Worm (Caenorhabditis elegans) whole organism, young adult: ENCODE results near the gene lpr-4.

ENCODE experiments used
- B0261.1 ChIP-seq: sonication (generic microtip); optimal IDR thresholded peaks from 2 replicates; lab custom pipeline; 2016; ENCODE audit warnings: mild to moderate bottlenecking, missing genetic modification characterization, moderate library complexity, missing compliant biosample characterization
- B0336.3 ChIP-seq: fragments of 200-800 bp; sonication (Bioruptor generic); IDR thresholded peaks from 2 replicates; pipeline ENCODE4 v1.3.6; 2022; ENCODE audit warnings: missing genetic modification characterization, missing compliant biosample characterization
- D2030.7 ChIP-seq: fragments of 200-800 bp; sonication (Bioruptor generic); IDR thresholded peaks from 2 replicates; pipeline ENCODE4 v1.3.6; 2022; ENCODE audit warnings: missing genetic modification reagents, missing genetic modification characterization, missing compliant biosample characterization
- F23B12.7 ChIP-seq: sonication (generic microtip); optimal IDR thresholded peaks from 2 replicates; lab custom pipeline; 2017; ENCODE audit warnings: missing genetic modification characterization, mild to moderate bottlenecking, missing compliant biosample characterization, antibody characterized with exemption, moderate library complexity; ENCODE audit not compliant: insufficient read depth
- F33H1.4 ChIP-seq: fragments of 200-800 bp; sonication (Bioruptor generic); IDR thresholded peaks from 2 replicates; pipeline ENCODE4 v1.3.6; 2022; ENCODE audit warnings: missing genetic modification reagents, missing genetic modification characterization, missing compliant biosample characterization
- T26A5.8 ChIP-seq: sonication (generic microtip); optimal IDR thresholded peaks from 2 replicates; lab custom pipeline; 2016; ENCODE audit warnings: missing genetic modification characterization, missing compliant biosample characterization
- Y53F4B.3 ChIP-seq: fragments of 200-800 bp; sonication (Bioruptor generic); IDR thresholded peaks from 2 replicates; pipeline ENCODE4 v1.3.6; 2022; ENCODE audit warnings: missing genetic modification reagents, missing genetic modification characterization, missing compliant biosample characterization
- ama-1 ChIP-seq, 3 experiments: fragments of 150-350 bp in 1 of 3; sonication (generic microtip) in 2 of 3; optimal IDR thresholded peaks; 2 replicates each; lab custom pipeline; 2014 to 2018; ENCODE audit warnings: missing biosample characterization in 2 of 3, missing genetic modification characterization in 2 of 3, missing genetic modification reagents in 2 of 3
- atf-7 ChIP-seq: sonication (generic microtip); optimal IDR thresholded peaks from 2 replicates; lab custom pipeline; 2017; ENCODE audit warnings: mild to moderate bottlenecking, missing genetic modification characterization, missing compliant biosample characterization
- cebp-2 ChIP-seq: fragments of 200-800 bp; sonication (Bioruptor generic); IDR thresholded peaks from 2 replicates; pipeline ENCODE4 v1.3.6; 2022; ENCODE audit warnings: missing genetic modification characterization, missing compliant biosample characterization
- ceh-58 ChIP-seq: fragments of 200-800 bp; sonication (Bioruptor generic); IDR thresholded peaks from 2 replicates; pipeline ENCODE4 v1.3.6; 2022; ENCODE audit warnings: missing genetic modification characterization, missing compliant biosample characterization
- ceh-91 ChIP-seq: fragments of 200-800 bp; sonication (Bioruptor generic); IDR thresholded peaks from 2 replicates; pipeline ENCODE4 v1.3.6; 2022; ENCODE audit warnings: missing genetic modification reagents, missing genetic modification characterization, missing compliant biosample characterization
- dpff-1 ChIP-seq: sonication (generic microtip); optimal IDR thresholded peaks from 2 replicates; lab custom pipeline; 2017; ENCODE audit warnings: mild to moderate bottlenecking, missing genetic modification characterization, missing compliant biosample characterization
- dpl-1 ChIP-seq: fragments of 150-350 bp; optimal IDR thresholded peaks from 2 replicates; lab custom pipeline; 2014; ENCODE audit warnings: missing biosample characterization, missing genetic modification reagents, missing genetic modification characterization
- egl-18 ChIP-seq: fragments of 200-800 bp; sonication (Bioruptor generic); IDR thresholded peaks from 2 replicates; pipeline ENCODE4 v1.3.6; 2022; ENCODE audit warnings: missing genetic modification reagents, missing genetic modification characterization, missing compliant biosample characterization
- him-1 ChIP-seq: sonication (generic microtip); optimal IDR thresholded peaks from 2 replicates; lab custom pipeline; 2016; ENCODE audit warnings: missing genotype, missing genetic modification reagents, missing genetic modification characterization, missing compliant biosample characterization
- hlh-12 ChIP-seq: sonication (generic microtip); optimal IDR thresholded peaks from 2 replicates; lab custom pipeline; 2016; ENCODE audit warnings: missing genetic modification characterization, missing compliant biosample characterization
- hmg-1.2 ChIP-seq: fragments of 200-800 bp; sonication (Bioruptor generic); IDR thresholded peaks from 2 replicates; pipeline ENCODE4 v1.3.6; 2022; ENCODE audit warnings: missing genetic modification reagents, missing genetic modification characterization, missing compliant biosample characterization
- hsf-1 ChIP-seq: fragments of 200-800 bp; sonication (Bioruptor generic); IDR thresholded peaks from 2 replicates; pipeline ENCODE4 v1.3.6; 2022; ENCODE audit warnings: missing genetic modification reagents, missing genetic modification characterization, missing compliant biosample characterization
- lag-1 ChIP-seq: fragments of 200-800 bp; sonication (Bioruptor generic); IDR thresholded peaks from 2 replicates; pipeline ENCODE4 v1.3.6; 2022; ENCODE audit warnings: missing genetic modification reagents, missing genetic modification characterization, missing compliant biosample characterization
- lin-26 ChIP-seq: fragments of 200-800 bp; sonication (Bioruptor generic); IDR thresholded peaks from 2 replicates; pipeline ENCODE4 v1.3.6; 2022; ENCODE audit warnings: missing genetic modification reagents, missing genetic modification characterization, missing compliant biosample characterization
- lin-35 ChIP-seq, 3 experiments: fragments of 150-350 bp in 2 of 3; sonication (generic microtip) in 1 of 3; optimal IDR thresholded peaks; 2 replicates each; lab custom pipeline; 2014 to 2018; ENCODE audit warnings: missing biosample characterization in 3 of 3, missing genetic modification characterization in 3 of 3, missing genetic modification reagents in 3 of 3
- lir-1 ChIP-seq: fragments of 200-800 bp; sonication (Bioruptor generic); conservative IDR thresholded peaks from 2 replicates; pipeline ENCODE4 v1.3.6; 2022; ENCODE audit warnings: missing genetic modification reagents, missing genetic modification characterization, missing compliant biosample characterization
- madf-10 ChIP-seq: sonication (generic microtip); optimal IDR thresholded peaks from 2 replicates; lab custom pipeline; 2016; ENCODE audit warnings: mild to moderate bottlenecking, missing genetic modification characterization, missing compliant biosample characterization
- mcd-1 ChIP-seq: fragments of 200-800 bp; sonication (Bioruptor generic); IDR thresholded peaks from 2 replicates; pipeline ENCODE4 v1.3.6; 2022; ENCODE audit warnings: missing genetic modification reagents, missing genetic modification characterization, missing compliant biosample characterization
- nhr-179 ChIP-seq: sonication (generic microtip); optimal IDR thresholded peaks from 2 replicates; lab custom pipeline; 2016; ENCODE audit warnings: mild to moderate bottlenecking, missing genetic modification characterization, missing compliant biosample characterization
- pha-4 ChIP-seq: fragments of 150-350 bp; sonication (generic microtip); optimal IDR thresholded peaks from 2 replicates; lab custom pipeline; 2014; ENCODE audit warnings: missing biosample characterization, missing genetic modification reagents, missing genetic modification characterization
- rcor-1 ChIP-seq: fragments of 200-800 bp; sonication (Bioruptor generic); IDR thresholded peaks from 2 replicates; pipeline ENCODE4 v1.3.6; 2022; ENCODE audit warnings: missing genetic modification reagents, missing genetic modification characterization, missing compliant biosample characterization
- sea-2 ChIP-seq: fragments of 200-800 bp; sonication (Bioruptor generic); IDR thresholded peaks from 2 replicates; pipeline ENCODE4 v1.3.6; 2022; ENCODE audit warnings: missing genetic modification characterization, missing compliant biosample characterization
- somi-1 ChIP-seq: fragments of 200-800 bp; sonication (Bioruptor generic); optimal IDR thresholded peaks from 2 replicates; lab custom pipeline; 2018; ENCODE audit warnings: mild to moderate bottlenecking, missing genetic modification characterization, missing compliant biosample characterization
- zfh-2 ChIP-seq: fragments of 200-800 bp; sonication (Bioruptor generic); conservative IDR thresholded peaks from 2 replicates; pipeline ENCODE4 v1.3.6; 2022; ENCODE audit warnings: missing genetic modification reagents, missing genetic modification characterization, missing compliant biosample characterization
- ztf-18 ChIP-seq: sonication (generic microtip); optimal IDR thresholded peaks from 2 replicates; lab custom pipeline; 2016; ENCODE audit warnings: missing genotype, mild to moderate bottlenecking, missing genetic modification characterization, missing compliant biosample characterization
- ztf-22 ChIP-seq: fragments of 200-800 bp; sonication (Bioruptor generic); optimal IDR thresholded peaks from 2 replicates; lab custom pipeline; 2018; ENCODE audit warnings: mild to moderate bottlenecking, missing genetic modification characterization, moderate library complexity, missing compliant biosample characterization
- ztf-25 ChIP-seq: fragments of 200-800 bp; sonication (Bioruptor generic); IDR thresholded peaks from 2 replicates; pipeline ENCODE4 v1.3.6; 2022; ENCODE audit warnings: missing genetic modification reagents, missing genetic modification characterization, missing compliant biosample characterization
- ztf-28 ChIP-seq: fragments of 200-800 bp; sonication (Bioruptor generic); IDR thresholded peaks from 2 replicates; pipeline ENCODE4 v1.3.6; 2022; ENCODE audit warnings: missing genetic modification reagents, missing genetic modification characterization, missing compliant biosample characterization
- ztf-3 ChIP-seq: fragments of 200-800 bp; sonication (Bioruptor generic); optimal IDR thresholded peaks from 2 replicates; lab custom pipeline; 2018; ENCODE audit warnings: mild to moderate bottlenecking, missing genetic modification characterization, missing compliant biosample characterization
- ztf-6 ChIP-seq: fragments of 200-800 bp; sonication (Bioruptor generic); IDR thresholded peaks from 2 replicates; pipeline ENCODE4 v1.3.6; 2022; ENCODE audit warnings: missing genetic modification reagents, missing genetic modification characterization, missing compliant biosample characterization

lpr-4 gene

DNA sequence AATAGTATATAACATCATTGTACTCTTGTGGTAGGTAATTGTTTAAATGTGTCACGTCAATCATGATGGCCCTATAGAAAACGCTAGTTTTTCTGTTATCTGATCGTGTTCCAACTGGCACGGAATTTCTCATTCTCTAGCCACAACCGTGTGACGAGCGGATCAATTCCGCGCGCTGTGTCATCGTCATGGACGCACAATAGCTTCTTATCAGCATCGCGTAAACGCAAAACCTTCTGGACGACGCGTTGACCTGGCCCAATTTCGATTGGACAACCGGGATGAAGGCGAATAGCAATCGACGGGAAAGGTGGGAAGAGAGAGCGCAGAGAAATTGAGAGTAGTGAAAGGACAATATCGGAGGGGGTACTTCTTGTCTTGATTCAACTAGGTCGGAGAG lies 7.9 kb upstream of the lpr-4 start, which contains the start of gene lpr-3 (continued):
- TF ChIP-seq cebp-2 (GFP tag; lab: Robert Waterston, UW): no peak
- TF ChIP-seq lin-35 (GFP tag; optimal IDR thresholded peaks at IDR 0.05; lab: Kevin White, UChicago): no peak
- TF ChIP-seq ztf-18 (tag; lab: Kevin White, UChicago): no peak
- TF ChIP-seq pha-4 (tag; lab: Kevin White, UChicago): no peak
- no peak for TF ChIP-seq lin-26 (GFP tag; lab: Robert Waterston, UW)
- TF ChIP-seq, all 124 proteins: peak for 0

DNA sequence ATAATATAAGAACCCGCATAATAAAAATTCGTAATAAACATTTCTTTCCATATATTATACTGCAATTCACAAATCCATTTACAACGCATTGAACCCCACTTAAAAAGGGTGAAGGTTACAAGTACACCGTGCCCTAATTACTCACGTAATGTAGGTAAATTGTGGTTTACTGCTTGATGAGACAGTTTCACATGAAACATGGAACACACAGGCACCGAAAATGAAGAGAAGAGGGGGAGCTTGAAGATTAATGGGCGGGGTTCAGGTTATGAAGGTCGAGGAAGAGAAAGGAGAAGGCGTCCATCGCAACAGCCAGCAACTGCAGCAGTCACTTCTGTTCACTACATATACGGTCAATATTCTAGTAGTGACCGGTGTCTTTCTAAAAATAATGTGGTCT lies 5.2 kb upstream of the lpr-4 start, which contains the start of gene lpr-6:
lpr-6 (plus strand) TSS at position 251 of the 400 bp plus-strand sequence.
- TF ChIP-seq madf-10 (tag; lab: Kevin White, UChicago) (no peak), egl-18 (GFP tag; lab: Robert Waterston, UW) (no peak), ceh-58 (GFP tag; lab: Robert Waterston, UW) (no peak), dpl-1 (GFP tag; lab: Kevin White, UChicago) (no peak), ztf-3 (no peak), ceh-91 (GFP tag; lab: Robert Waterston, UW) (no peak), hlh-12 (no peak), D2030.7 (no peak), somi-1 (GFP tag; lab: Kevin White, UChicago) (no peak), sea-2 (no peak), lir-1 (GFP tag; lab: Robert Waterston, UW) (no peak), B0336.3 (GFP tag; lab: Robert Waterston, UW) (no peak), nhr-179 (tag; lab: Kevin White, UChicago) (no peak), rcor-1 (no peak), ztf-25 (no peak), Y53F4B.3 (no peak), atf-7 (tag; lab: Kevin White, UChicago) (no peak), him-1 (tag; lab: Kevin White, UChicago) (no peak)

DNA sequence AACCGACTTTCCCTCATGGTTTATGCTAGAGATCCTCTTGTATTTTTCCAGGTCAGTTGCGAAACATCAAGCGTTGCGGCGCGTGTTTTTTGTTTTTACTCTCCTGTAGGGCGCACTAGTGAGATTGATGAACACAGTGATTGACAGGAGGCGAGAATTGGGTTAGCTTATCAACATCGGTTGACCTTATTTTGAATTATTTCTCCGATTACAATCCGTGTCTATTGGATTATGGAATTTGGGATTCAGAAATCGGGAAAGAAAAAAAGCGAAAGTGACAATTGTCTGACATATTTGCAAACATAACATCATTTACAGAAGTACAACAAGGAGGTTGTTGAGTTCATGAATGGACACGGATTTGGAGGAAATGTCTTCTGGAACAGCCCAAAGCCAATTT lies 4.0 kb upstream of the lpr-4 start:
- no peak for TF ChIP-seq ztf-22 (GFP tag; lab: Kevin White, UChicago)
- TF ChIP-seq zfh-2 (GFP tag; lab: Robert Waterston, UW): no peak
- no peak for TF ChIP-seq B0261.1 (tag; lab: Kevin White, UChicago)
- no peak for TF ChIP-seq ztf-6 (GFP tag; lab: Robert Waterston, UW)
- no peak for TF ChIP-seq mcd-1
- TF ChIP-seq F33H1.4 (GFP tag; lab: Robert Waterston, UW): no peak
- TF ChIP-seq ceh-58 (GFP tag; lab: Robert Waterston, UW): no peak
- TF ChIP-seq F23B12.7 (tag; lab: Kevin White, UChicago): no peak
- no peak for TF ChIP-seq lag-1
- TF ChIP-seq ztf-28: no peak
- TF ChIP-seq T26A5.8: no peak
- no peak for TF ChIP-seq hsf-1 (GFP tag; lab: Robert Waterston, UW)
- no peak for TF ChIP-seq dpff-1 (tag; lab: Kevin White, UChicago)
- no peak for TF ChIP-seq ama-1 (optimal IDR thresholded peaks at IDR 0.05; lab: Kevin White, UChicago)
- no peak for TF ChIP-seq ama-1 (GFP tag; optimal IDR thresholded peaks at IDR 0.05; lab: Kevin White, UChicago)
- no peak for TF ChIP-seq hmg-1.2 (GFP tag; lab: Robert Waterston, UW)
